Comparison of ENCODE assay signal across 1 fruit fly cellular context in genomic region chr3R:10875515-10876434, dm6.
TF ChIP-seq lines count a peak whose summit lies in the region.

Sodh2 (plus strand) TSS chr3R:10876384.

TF ChIP-seq in whole organism, embryonic, 481 proteins besides CTCF, POLR2A, EP300 and RAD21 (continued from another document and continues in another):
- TF ChIP-seq CG17912 (GFP tag; optimal IDR thresholded peaks at IDR 0.05; lab: Kevin White, UChicago) (peak; percentile 82), pum (GFP tag; optimal IDR thresholded peaks at IDR 0.05; lab: Kevin White, UChicago) (peak; percentile 22), CG34224 (GFP tag; IDR thresholded peaks at IDR 0.05; lab: Robert Waterston, UW; ENCODE audit: partially characterized antibody) (no peak), tna (GFP tag; IDR thresholded peaks at IDR 0.05; lab: Robert Waterston, UW; ENCODE audit: partially characterized antibody) (no peak), CG33557 (GFP tag; optimal IDR thresholded peaks at IDR 0.05; lab: Kevin White, UChicago) (peak; percentile 35), CG2120 (GFP tag; optimal IDR thresholded peaks at IDR 0.05; lab: Kevin White, UChicago) (peak; percentile 92), CG31388 (GFP tag; optimal IDR thresholded peaks at IDR 0.05; lab: Kevin White, UChicago) (no peak), ash1 (GFP tag; optimal IDR thresholded peaks at IDR 0.05; lab: Kevin White, UChicago) (peak; percentile 70), HLH3B (GFP tag; IDR thresholded peaks at IDR 0.05; lab: Robert Waterston, UW) (peak; percentile 49; the same call in 1 of the 2 replicates), mam (GFP tag; optimal IDR thresholded peaks at IDR 0.05; lab: Kevin White, UChicago) (peak; percentile 84), CG18764 (GFP tag; optimal IDR thresholded peaks at IDR 0.05; lab: Kevin White, UChicago) (peak; percentile 61), so (GFP tag; IDR thresholded peaks at IDR 0.05; lab: Robert Waterston, UW) (peak; percentile 23; the same call in 1 of the 3 replicates), chinmo (GFP tag; IDR thresholded peaks at IDR 0.05; lab: Robert Waterston, UW; ENCODE audit: partially characterized antibody) (peak; percentile 73; the same call in 1 of the 4 replicates), Tbp (GFP tag; optimal IDR thresholded peaks at IDR 0.05; lab: Kevin White, UChicago) (no peak), CG10209 (GFP tag; optimal IDR thresholded peaks at IDR 0.05; lab: Kevin White, UChicago) (peak; percentile 73), YL-1 (GFP tag; optimal IDR thresholded peaks at IDR 0.05; lab: Kevin White, UChicago) (peak; percentile 75), chif (GFP tag; optimal IDR thresholded peaks at IDR 0.05; lab: Kevin White, UChicago) (peak; percentile 14 to 34), gcm (GFP tag; optimal IDR thresholded peaks at IDR 0.05; lab: Kevin White, UChicago) (peak; percentile 67), CG15073 (GFP tag; optimal IDR thresholded peaks at IDR 0.05; lab: Kevin White, UChicago) (peak; percentile 47), CG17328 (GFP tag; IDR thresholded peaks at IDR 0.05; lab: Robert Waterston, UW) (peak; percentile 50; the same call in 1 of the 2 replicates), tio (GFP tag; optimal IDR thresholded peaks at IDR 0.05; lab: Kevin White, UChicago) (peak; percentile 52), CG4820 (GFP tag; optimal IDR thresholded peaks at IDR 0.05; lab: Kevin White, UChicago) (no peak), CG5180 (GFP tag; optimal IDR thresholded peaks at IDR 0.05; lab: Kevin White, UChicago) (peak; percentile 68), unpg (GFP tag; optimal IDR thresholded peaks at IDR 0.05; lab: Kevin White, UChicago) (peak; percentile 75), tap (tag; optimal IDR thresholded peaks at IDR 0.05; lab: Kevin White, UChicago) (peak; percentile 79), CG12744 (GFP tag; optimal IDR thresholded peaks at IDR 0.05; lab: Kevin White, UChicago) (no peak), Dp (GFP tag; optimal IDR thresholded peaks at IDR 0.05; lab: Kevin White, UChicago) (peak; percentile 1), Awh (GFP tag; IDR thresholded peaks at IDR 0.05; lab: Robert Waterston, UW) (peak; percentile 67; the same call in 1 of the 2 replicates), CG11723 (GFP tag; optimal IDR thresholded peaks at IDR 0.05; lab: Kevin White, UChicago) (peak; percentile 80), CG16815 (GFP tag; optimal IDR thresholded peaks at IDR 0.05; lab: Kevin White, UChicago) (peak; percentile 56), Lim3 (GFP tag; IDR thresholded peaks at IDR 0.05; lab: Robert Waterston, UW) (no peak), Camta (GFP tag; optimal IDR thresholded peaks at IDR 0.05; lab: Kevin White, UChicago) (peak; percentile 29), CG9797 (GFP tag; optimal IDR thresholded peaks at IDR 0.05; lab: Kevin White, UChicago) (peak; percentile 22), CG17359 (tag; optimal IDR thresholded peaks at IDR 0.05; lab: Kevin White, UChicago) (peak; percentile 59), GATAe (GFP tag; conservative IDR thresholded peaks at IDR 0.05; lab: Robert Waterston, UW) (no peak), CG12299 (tag; optimal IDR thresholded peaks at IDR 0.05; lab: Kevin White, UChicago) (peak; percentile 2), Hmr (GFP tag; optimal IDR thresholded peaks at IDR 0.05; lab: Kevin White, UChicago) (peak; percentile 94), CG17568 (GFP tag; optimal IDR thresholded peaks at IDR 0.05; lab: Kevin White, UChicago) (peak; percentile 86), prd (optimal IDR thresholded peaks at IDR 0.05; lab: Kevin White, UChicago) (no peak), prd (GFP tag; IDR thresholded peaks at IDR 0.05; lab: Robert Waterston, UW) (peak; percentile 80), peb (GFP tag; IDR thresholded peaks at IDR 0.05; lab: Robert Waterston, UW) (no peak), CG10959 (GFP tag; IDR thresholded peaks at IDR 0.05; lab: Robert Waterston, UW) (no peak), CG33213 (GFP tag; optimal IDR thresholded peaks at IDR 0.05; lab: Kevin White, UChicago) (peak; percentile 53), caup (GFP tag; optimal IDR thresholded peaks at IDR 0.05; lab: Kevin White, UChicago; ENCODE audit: severe bottlenecking) (peak; percentile 91), Dll (GFP tag; IDR thresholded peaks at IDR 0.05; lab: Robert Waterston, UW; ENCODE audit: partially characterized antibody) (no peak), CG18262 (tag; optimal IDR thresholded peaks at IDR 0.05; lab: Kevin White, UChicago) (peak; percentile 81), Six4 (GFP tag; optimal IDR thresholded peaks at IDR 0.05; lab: Kevin White, UChicago) (peak; percentile 34), vfl (GFP tag; optimal IDR thresholded peaks at IDR 0.05; lab: Kevin White, UChicago) (peak; percentile 81), CG7963 (GFP tag; IDR thresholded peaks at IDR 0.05; lab: Robert Waterston, UW; ENCODE audit: partially characterized antibody) (no peak), NFAT (GFP tag; IDR thresholded peaks at IDR 0.05; lab: Robert Waterston, UW) (peak; percentile 83), az2 (GFP tag; optimal IDR thresholded peaks at IDR 0.05; lab: Kevin White, UChicago) (peak; percentile 47), Sin3A (optimal IDR thresholded peaks at IDR 0.05; lab: Kevin White, UChicago) (no peak), repo (GFP tag; optimal IDR thresholded peaks at IDR 0.05; lab: Kevin White, UChicago) (no peak), CG15696 (tag; optimal IDR thresholded peaks at IDR 0.05; lab: Kevin White, UChicago) (peak; percentile 36), trh (GFP tag; optimal IDR thresholded peaks at IDR 0.05; lab: Kevin White, UChicago) (no peak), Dbx (GFP tag; IDR thresholded peaks at IDR 0.05; lab: Robert Waterston, UW) (peak; percentile 66; the same call in 2 of the 3 replicates), Ets65A (GFP tag; lab: Kevin White, UChicago) (peak; percentile 92), CG9876 (GFP tag; optimal IDR thresholded peaks at IDR 0.05; lab: Kevin White, UChicago) (peak; percentile 52), ci (GFP tag; IDR thresholded peaks at IDR 0.05; lab: Robert Waterston, UW) (peak; percentile 84), ranshi (GFP tag; IDR thresholded peaks at IDR 0.05; lab: Robert Waterston, UW) (peak; percentile 23), ap (GFP tag; IDR thresholded peaks at IDR 0.05; lab: Robert Waterston, UW) (peak; percentile 32; the same call in 1 of the 2 replicates), CG7271 (tag; optimal IDR thresholded peaks at IDR 0.05; lab: Kevin White, UChicago) (no peak), Nf-YC (tag; optimal IDR thresholded peaks at IDR 0.05; lab: Kevin White, UChicago) (peak; percentile 64), Xbp1 (GFP tag; optimal IDR thresholded peaks at IDR 0.05; lab: Kevin White, UChicago) (peak; percentile 47), BtbVII (GFP tag; optimal IDR thresholded peaks at IDR 0.05; lab: Kevin White, UChicago) (peak; percentile 93), pho (GFP tag; optimal IDR thresholded peaks at IDR 0.05; lab: Kevin White, UChicago) (peak; percentile 59), Mad (GFP tag; optimal IDR thresholded peaks at IDR 0.05; lab: Kevin White, UChicago) (peak; percentile 49), CG4707 (GFP tag; optimal IDR thresholded peaks at IDR 0.05; lab: Kevin White, UChicago) (peak; percentile 72), bsh (GFP tag; optimal IDR thresholded peaks at IDR 0.05; lab: Kevin White, UChicago) (peak in 1 of 2 experiments; percentile 69), CG2202 (tag; optimal IDR thresholded peaks at IDR 0.05; lab: Kevin White, UChicago) (peak; percentile 45), oc (tag; optimal IDR thresholded peaks at IDR 0.05; lab: Kevin White, UChicago) (peak; percentile 42), toy (GFP tag; IDR thresholded peaks at IDR 0.05; lab: Robert Waterston, UW) (0 out of 2 replicates have a peak, but pooled peaks have one; percentile 39), CG31365 (tag; optimal IDR thresholded peaks at IDR 0.05; lab: Kevin White, UChicago) (peak; percentile 70), Max (GFP tag; optimal IDR thresholded peaks at IDR 0.05; lab: Kevin White, UChicago) (peak; percentile 42), CG34376 (GFP tag; optimal IDR thresholded peaks at IDR 0.05; lab: Kevin White, UChicago) (peak; percentile 83), dpn (GFP tag; optimal IDR thresholded peaks at IDR 0.05; lab: Kevin White, UChicago) (peak; percentile 39 to 69), CrebB (tag; optimal IDR thresholded peaks at IDR 0.05; lab: Kevin White, UChicago) (peak; percentile 78), PHDP (tag; optimal IDR thresholded peaks at IDR 0.05; lab: Kevin White, UChicago) (peak; percentile 79), gem (tag; optimal IDR thresholded peaks at IDR 0.05; lab: Kevin White, UChicago) (peak; percentile 85), MTF-1 (GFP tag; optimal IDR thresholded peaks at IDR 0.05; lab: Kevin White, UChicago; ENCODE audit: borderline replicate concordance) (peak; percentile 88), eyg (GFP tag; optimal IDR thresholded peaks at IDR 0.05; lab: Kevin White, UChicago) (peak; percentile 8), dmrt99B (tag; optimal IDR thresholded peaks at IDR 0.05; lab: Kevin White, UChicago) (peak; percentile 79), CG10431 (GFP tag; optimal IDR thresholded peaks at IDR 0.05; lab: Kevin White, UChicago) (peak; percentile 42), Hr3 (GFP tag; optimal IDR thresholded peaks at IDR 0.05; lab: Kevin White, UChicago) (peak; percentile 41), CG8478 (optimal IDR thresholded peaks at IDR 0.05; lab: Kevin White, UChicago) (no peak), CG12391 (tag; optimal IDR thresholded peaks at IDR 0.05; lab: Kevin White, UChicago) (peak; percentile 77), CG4282 (GFP tag; optimal IDR thresholded peaks at IDR 0.05; lab: Kevin White, UChicago) (peak; percentile 20), Lpt (GFP tag; optimal IDR thresholded peaks at IDR 0.05; lab: Kevin White, UChicago) (no peak), crp (GFP tag; optimal IDR thresholded peaks at IDR 0.05; lab: Kevin White, UChicago) (peak in 1 of 2 experiments; percentile 78), Kr (GFP tag; optimal IDR thresholded peaks at IDR 0.05; lab: Kevin White, UChicago) (no peak), pros (GFP tag; optimal IDR thresholded peaks at IDR 0.05; lab: Kevin White, UChicago) (peak; percentile 12), dimm (GFP tag; IDR thresholded peaks at IDR 0.05; lab: Robert Waterston, UW) (no peak), Hr51 (GFP tag; optimal IDR thresholded peaks at IDR 0.05; lab: Kevin White, UChicago) (peak in 1 of 2 experiments; percentile 81), Opbp (GFP tag; IDR thresholded peaks at IDR 0.05; lab: Robert Waterston, UW; ENCODE audit: partially characterized antibody) (no peak), usp (GFP tag; optimal IDR thresholded peaks at IDR 0.05; lab: Kevin White, UChicago) (no peak), NfI (GFP tag; optimal IDR thresholded peaks at IDR 0.05; lab: Kevin White, UChicago) (peak; percentile 60), CG11696 (GFP tag; IDR thresholded peaks at IDR 0.05; lab: Robert Waterston, UW) (peak; percentile 57), gcm2 (GFP tag; optimal IDR thresholded peaks at IDR 0.05; lab: Kevin White, UChicago) (no peak), Myb (GFP tag; optimal IDR thresholded peaks at IDR 0.05; lab: Kevin White, UChicago) (peak; percentile 57), zen2 (GFP tag; IDR thresholded peaks at IDR 0.05; lab: Robert Waterston, UW; ENCODE audit: partially characterized antibody) (no peak), Hand (GFP tag; optimal IDR thresholded peaks at IDR 0.05; lab: Kevin White, UChicago) (peak; percentile 69), CG10366 (GFP tag; IDR thresholded peaks at IDR 0.05; lab: Robert Waterston, UW) (peak; percentile 59), Side (GFP tag; optimal IDR thresholded peaks at IDR 0.05; lab: Kevin White, UChicago) (peak; percentile 73), CG7786 (GFP tag; optimal IDR thresholded peaks at IDR 0.05; lab: Kevin White, UChicago) (peak; percentile 67), row (GFP tag; IDR thresholded peaks at IDR 0.05; lab: Robert Waterston, UW) (peak; percentile 80), CG7987 (GFP tag; optimal IDR thresholded peaks at IDR 0.05; lab: Kevin White, UChicago) (peak; percentile 91), Nf-YA (GFP tag; IDR thresholded peaks at IDR 0.05; lab: Robert Waterston, UW) (0 out of 2 replicates have a peak, but pooled peaks have one; percentile 40), kah (GFP tag; optimal IDR thresholded peaks at IDR 0.05; lab: Kevin White, UChicago) (peak; percentile 74), D19A (tag; optimal IDR thresholded peaks at IDR 0.05; lab: Kevin White, UChicago) (peak; percentile 73), CG10274 (GFP tag; optimal IDR thresholded peaks at IDR 0.05; lab: Kevin White, UChicago) (peak; percentile 52), nerfin-2 (GFP tag; IDR thresholded peaks at IDR 0.05; lab: Robert Waterston, UW; ENCODE audit: partially characterized antibody) (no peak), croc (GFP tag; conservative IDR thresholded peaks at IDR 0.05; lab: Robert Waterston, UW) (peak; percentile 15; the same call in 1 of the 3 replicates), Lhr (GFP tag; optimal IDR thresholded peaks at IDR 0.05; lab: Kevin White, UChicago) (no peak), Bteb2 (GFP tag; optimal IDR thresholded peaks at IDR 0.05; lab: Kevin White, UChicago) (peak; percentile 64), Mes4 (GFP tag; optimal IDR thresholded peaks at IDR 0.05; lab: Kevin White, UChicago) (peak; percentile 17), insv (GFP tag; optimal IDR thresholded peaks at IDR 0.05; lab: Kevin White, UChicago) (peak in 1 of 2 experiments; percentile 60), Ets97D (GFP tag; optimal IDR thresholded peaks at IDR 0.05; lab: Kevin White, UChicago) (peak; percentile 17), CG9727 (GFP tag; optimal IDR thresholded peaks at IDR 0.05; lab: Kevin White, UChicago) (peak; percentile 77), CG13296 (GFP tag; optimal IDR thresholded peaks at IDR 0.05; lab: Kevin White, UChicago) (peak; percentile 90), NC2α (GFP tag; optimal IDR thresholded peaks at IDR 0.05; lab: Kevin White, UChicago) (peak; percentile 51), CG13287 (GFP tag; IDR thresholded peaks at IDR 0.05; lab: Robert Waterston, UW; ENCODE audit: partially characterized antibody) (peak; percentile 23; the same call in 1 of the 2 replicates), CG7357 (GFP tag; IDR thresholded peaks at IDR 0.05; lab: Robert Waterston, UW) (peak; percentile 73), ttk (GFP tag; IDR thresholded peaks at IDR 0.05; lab: Robert Waterston, UW) (no peak), CG10654 (GFP tag; optimal IDR thresholded peaks at IDR 0.05; lab: Kevin White, UChicago) (peak; percentile 47), emc (GFP tag; optimal IDR thresholded peaks at IDR 0.05; lab: Kevin White, UChicago) (no peak), CG7839 (tag; optimal IDR thresholded peaks at IDR 0.05; lab: Kevin White, UChicago) (peak; percentile 77), sc (optimal IDR thresholded peaks at IDR 0.05; lab: Kevin White, UChicago) (no peak), sc (GFP tag; optimal IDR thresholded peaks at IDR 0.05; lab: Kevin White, UChicago) (no peak), br (optimal IDR thresholded peaks at IDR 0.05; lab: Kevin White, UChicago) (no peak)
